Worm (Caenorhabditis elegans): ENCODE measurements around the gene str-52.

DNA sequence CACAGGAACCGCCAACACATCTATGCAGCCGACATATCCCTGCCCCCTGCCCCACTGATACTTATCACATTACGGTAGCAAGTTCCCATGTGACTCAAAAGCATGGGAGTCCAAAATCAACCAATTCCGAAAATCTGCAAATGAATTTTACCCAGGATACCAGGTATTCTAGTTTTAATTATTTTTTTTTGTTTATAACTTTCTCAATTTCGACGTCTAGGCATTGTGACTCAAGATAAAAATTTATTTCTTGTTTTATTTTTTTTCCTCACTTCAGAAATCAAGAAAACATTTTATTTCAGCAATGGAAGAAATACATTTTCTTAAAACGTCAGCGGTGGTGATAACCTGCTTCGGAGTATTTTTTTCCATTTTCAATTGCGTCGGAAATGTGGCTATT is 5.5 kb upstream of the str-52 start, which contains the start of gene srbc-24:
- TF ChIP-seq him-1 (tag; optimal IDR thresholded peaks at IDR 0.05): no peak
- TF ChIP-seq dao-5 (tag; optimal IDR thresholded peaks at IDR 0.05): no peak

All from whole organism, L4/young adult.